Fruit fly (Drosophila melanogaster): ENCODE measurements around the gene CG9609.

The CG9609 gene

DNA sequence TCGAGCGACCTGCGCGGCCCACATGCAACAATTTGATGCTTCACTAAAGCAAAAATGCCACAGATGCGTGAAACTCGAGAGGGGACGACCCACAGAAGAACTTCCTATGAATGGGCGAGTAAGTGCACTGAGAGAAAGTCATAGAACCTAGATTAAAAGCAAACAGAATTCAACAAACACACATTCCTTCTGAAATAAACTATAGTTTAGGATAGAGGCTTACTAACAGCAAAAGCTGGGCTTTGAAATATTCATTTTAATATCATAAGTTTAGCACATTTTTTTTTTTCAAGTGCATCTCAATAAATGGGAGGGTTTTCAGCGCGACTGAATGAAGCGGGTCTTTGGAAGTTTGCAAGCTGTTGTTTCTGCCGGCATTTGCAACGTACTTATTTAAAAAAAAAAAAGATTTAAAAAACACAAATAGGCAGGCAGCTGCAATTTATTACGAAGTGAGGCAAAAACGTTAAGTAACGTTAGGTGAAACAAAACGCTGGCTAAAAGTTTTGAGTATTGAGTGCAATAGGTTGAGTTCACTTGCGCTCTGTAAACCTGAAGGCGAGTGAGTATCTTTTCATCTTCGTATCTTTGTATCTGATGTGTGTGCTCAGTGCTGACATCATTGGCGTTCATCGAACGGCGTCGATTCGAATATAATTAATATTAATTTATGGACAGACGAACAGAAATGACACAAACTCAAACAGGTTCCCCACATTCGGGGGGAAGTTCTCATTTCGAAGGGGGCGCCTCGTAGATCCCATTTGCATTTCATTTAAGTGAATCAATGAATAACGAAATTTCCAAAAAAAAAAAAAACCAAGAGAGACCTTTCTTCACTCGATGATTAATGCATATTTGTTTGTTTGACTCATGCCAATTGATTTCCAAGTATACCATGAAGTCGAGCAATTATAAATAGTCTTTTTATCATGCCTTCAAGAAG, 13.7 kb downstream of the CG9609 start (continued):
- TF ChIP-seq CG10366 (GFP tag; IDR thresholded peaks at IDR 0.05), result peak; percentile 68
- peak; percentile 49 for TF ChIP-seq pb (GFP tag; optimal IDR thresholded peaks at IDR 0.05)
- no peak for TF ChIP-seq inv (GFP tag; IDR thresholded peaks at IDR 0.05; ENCODE audit: partially characterized antibody)
- TF ChIP-seq bab2 (GFP tag; optimal IDR thresholded peaks at IDR 0.05), result peak; percentile 71
- peak; percentile 21 for TF ChIP-seq Fer3 (tag; optimal IDR thresholded peaks at IDR 0.05)
- TF ChIP-seq CG15514 (GFP tag; optimal IDR thresholded peaks at IDR 0.05), result no peak
- no peak for TF ChIP-seq br (optimal IDR thresholded peaks at IDR 0.05)
- TF ChIP-seq grn (GFP tag; optimal IDR thresholded peaks at IDR 0.05), result no peak
- TF ChIP-seq pan (optimal IDR thresholded peaks at IDR 0.05), result no peak
- TF ChIP-seq pan (GFP tag; optimal IDR thresholded peaks at IDR 0.05 in 1 of 2, IDR thresholded peaks at IDR 0.05 in 1 of 2), result peak in 1 of 2 experiments; percentile 63
- peak; percentile 55; the same call in 1 of the 2 replicates for TF ChIP-seq CG32532 (GFP tag; IDR thresholded peaks at IDR 0.05)
- TF ChIP-seq CG1233 (GFP tag; optimal IDR thresholded peaks at IDR 0.05), result peak; percentile 17
- peak; percentile 73 for TF ChIP-seq E2f1 (GFP tag; IDR thresholded peaks at IDR 0.05)
- no peak for TF ChIP-seq CG13287 (GFP tag; IDR thresholded peaks at IDR 0.05; ENCODE audit: partially characterized antibody)
- peak; percentile 36; the same call in 1 of the 2 replicates for TF ChIP-seq CG11085 (GFP tag; IDR thresholded peaks at IDR 0.05)
- peak; percentile 59 for TF ChIP-seq gem (tag; optimal IDR thresholded peaks at IDR 0.05)
- peak; percentile 34 for TF ChIP-seq CG10654 (GFP tag; optimal IDR thresholded peaks at IDR 0.05)
- TF ChIP-seq gsb (GFP tag; IDR thresholded peaks at IDR 0.05), result no peak
- TF ChIP-seq CG4404 (GFP tag; IDR thresholded peaks at IDR 0.05), result peak; percentile 76
- TF ChIP-seq caup (GFP tag; optimal IDR thresholded peaks at IDR 0.05; ENCODE audit: severe bottlenecking), result no peak
- peak; percentile 96 for TF ChIP-seq sens (GFP tag)
- TF ChIP-seq CG10959 (GFP tag; IDR thresholded peaks at IDR 0.05), result peak; percentile 78
- TF ChIP-seq HLH3B (GFP tag; IDR thresholded peaks at IDR 0.05), result peak; percentile 56
- TF ChIP-seq tin (GFP tag; optimal IDR thresholded peaks at IDR 0.05), result peak; percentile 69
- TF ChIP-seq CG12071 (GFP tag; optimal IDR thresholded peaks at IDR 0.05), result peak; percentile 7
- TF ChIP-seq stc (GFP tag; IDR thresholded peaks at IDR 0.05), result peak; percentile 73
- no peak for TF ChIP-seq run (tag; optimal IDR thresholded peaks at IDR 0.05)
- TF ChIP-seq lab (GFP tag; optimal IDR thresholded peaks at IDR 0.05), result peak; percentile 46
- peak; percentile 36 for TF ChIP-seq CG12155 (GFP tag; optimal IDR thresholded peaks at IDR 0.05)
- no peak for TF ChIP-seq Nf-YC (tag; optimal IDR thresholded peaks at IDR 0.05)
- no peak for TF ChIP-seq CG15269 (tag; optimal IDR thresholded peaks at IDR 0.05)
- TF ChIP-seq zen (tag; optimal IDR thresholded peaks at IDR 0.05), result peak; percentile 47
- TF ChIP-seq ash1 (GFP tag; optimal IDR thresholded peaks at IDR 0.05), result no peak
- no peak for TF ChIP-seq D (optimal IDR thresholded peaks at IDR 0.05)
- TF ChIP-seq D (GFP tag; optimal IDR thresholded peaks at IDR 0.05), result peak; percentile 70
- peak; percentile 72 for TF ChIP-seq ttk (GFP tag; IDR thresholded peaks at IDR 0.05)
- peak; percentile 63 for TF ChIP-seq CG14014 (GFP tag; IDR thresholded peaks at IDR 0.05)
- TF ChIP-seq CG6813 (GFP tag; optimal IDR thresholded peaks at IDR 0.05), result peak; percentile 27
- peak; percentile 61 for TF ChIP-seq dmrt99B (tag; optimal IDR thresholded peaks at IDR 0.05)
- TF ChIP-seq CG12769 (tag; optimal IDR thresholded peaks at IDR 0.05), result no peak
- TF ChIP-seq Ada2b (GFP tag; IDR thresholded peaks at IDR 0.05), result peak; percentile 62
- peak; percentile 63 for TF ChIP-seq CG17328 (GFP tag; IDR thresholded peaks at IDR 0.05)
- TF ChIP-seq Six4 (GFP tag; optimal IDR thresholded peaks at IDR 0.05), result peak; percentile 55
- peak; percentile 72 for TF ChIP-seq CG1603 (tag; optimal IDR thresholded peaks at IDR 0.05)
- TF ChIP-seq nerfin-1 (tag; optimal IDR thresholded peaks at IDR 0.05), result peak; percentile 30
- TF ChIP-seq yki (optimal IDR thresholded peaks at IDR 0.05), result no peak
- TF ChIP-seq Chrac-16 (GFP tag; optimal IDR thresholded peaks at IDR 0.05), result peak; percentile 28
- peak; percentile 43 for TF ChIP-seq Atf-2 (GFP tag; optimal IDR thresholded peaks at IDR 0.05)
- TF ChIP-seq so (GFP tag; IDR thresholded peaks at IDR 0.05), result peak; percentile 61; the same call in 1 of the 3 replicates
- TF ChIP-seq vvl (GFP tag; IDR thresholded peaks at IDR 0.05), result peak; percentile 82
